Worm (Caenorhabditis elegans) whole organism, young adult: Measurements from ENCODE around the gene bath-42.

Source experiments
- B0035.1 ChIP-seq: sonication (generic microtip); optimal IDR thresholded peaks from 2 replicates; lab custom pipeline; 2016; ENCODE audit warnings: missing genetic modification characterization, mild to moderate bottlenecking, missing compliant biosample characterization, missing genotype, missing genetic modification reagents
- B0336.3 ChIP-seq: fragments of 200-800 bp; sonication (Bioruptor generic); IDR thresholded peaks from 2 replicates; pipeline ENCODE4 v1.3.6; 2022; ENCODE audit warnings: missing genetic modification characterization, missing compliant biosample characterization
- C17E4.6 ChIP-seq: fragments of 200-800 bp; sonication (Bioruptor generic); IDR thresholded peaks from 2 replicates; pipeline ENCODE4 v1.3.6; 2022; ENCODE audit warnings: missing genetic modification reagents, missing genetic modification characterization, missing compliant biosample characterization
- D2030.7 ChIP-seq: fragments of 200-800 bp; sonication (Bioruptor generic); IDR thresholded peaks from 2 replicates; pipeline ENCODE4 v1.3.6; 2022; ENCODE audit warnings: missing genetic modification reagents, missing genetic modification characterization, missing compliant biosample characterization
- F22D6.2 ChIP-seq: sonication (generic microtip); optimal IDR thresholded peaks from 2 replicates; lab custom pipeline; 2016; ENCODE audit warnings: mild to moderate bottlenecking, missing genetic modification characterization, missing compliant biosample characterization
- F33H1.4 ChIP-seq: fragments of 200-800 bp; sonication (Bioruptor generic); IDR thresholded peaks from 2 replicates; pipeline ENCODE4 v1.3.6; 2022; ENCODE audit warnings: missing genetic modification reagents, missing genetic modification characterization, missing compliant biosample characterization
- F39B2.1 ChIP-seq: fragments of 200-800 bp; sonication (Bioruptor generic); IDR thresholded peaks from 2 replicates; pipeline ENCODE4 v1.3.6; 2022; ENCODE audit warnings: missing genetic modification reagents, missing genetic modification characterization, missing compliant biosample characterization
- F49E8.2 ChIP-seq: sonication (generic microtip); optimal IDR thresholded peaks from 3 replicates; lab custom pipeline; 2017; ENCODE audit warnings: missing genetic modification characterization, mild to moderate bottlenecking, missing compliant biosample characterization, antibody characterized with exemption, moderate library complexity; ENCODE audit not compliant: insufficient read depth
- F57A8.1 ChIP-seq: fragments of 200-800 bp; sonication (Bioruptor generic); optimal IDR thresholded peaks from 2 replicates; lab custom pipeline; 2018; ENCODE audit warnings: mild to moderate bottlenecking, missing genetic modification characterization, moderate library complexity, missing compliant biosample characterization
- Y56A3A.18 ChIP-seq: fragments of 200-800 bp; sonication (Bioruptor generic); IDR thresholded peaks from 2 replicates; pipeline ENCODE4 v1.3.6; 2022; ENCODE audit warnings: missing genetic modification reagents, missing genetic modification characterization, missing compliant biosample characterization
- Y79H2A.3 ChIP-seq: fragments of 200-800 bp; sonication (Bioruptor generic); conservative IDR thresholded peaks from 2 replicates; pipeline ENCODE4 v1.3.6; 2022; ENCODE audit warnings: missing genetic modification reagents, missing genetic modification characterization, missing compliant biosample characterization
- Y95B8A.8 ChIP-seq: fragments of 200-800 bp; sonication (Bioruptor generic); IDR thresholded peaks from 2 replicates; pipeline ENCODE4 v1.3.6; 2022; ENCODE audit warnings: missing genetic modification reagents, missing genetic modification characterization, missing compliant biosample characterization
- ama-1 ChIP-seq, 3 experiments: fragments of 150-350 bp in 1 of 3; sonication (generic microtip) in 2 of 3; optimal IDR thresholded peaks; 2 replicates each; lab custom pipeline; 2014 to 2018; ENCODE audit warnings: missing biosample characterization in 2 of 3, missing genetic modification characterization in 2 of 3, missing genetic modification reagents in 2 of 3
- athp-1 ChIP-seq: sonication (generic microtip); optimal IDR thresholded peaks from 2 replicates; lab custom pipeline; 2017; ENCODE audit warnings: mild to moderate bottlenecking, missing genetic modification characterization, missing compliant biosample characterization
- attf-5 ChIP-seq: fragments of 200-800 bp; sonication (Bioruptor generic); optimal IDR thresholded peaks from 2 replicates; lab custom pipeline; 2018; ENCODE audit warnings: mild to moderate bottlenecking, missing genetic modification characterization, missing compliant biosample characterization
- attf-6 ChIP-seq: fragments of 200-800 bp; sonication (Bioruptor generic); IDR thresholded peaks from 2 replicates; pipeline ENCODE4 v1.3.6; 2022; ENCODE audit warnings: missing genetic modification reagents, missing genetic modification characterization, missing compliant biosample characterization
- cebp-1 ChIP-seq, 2 experiments: fragments of 200-800 bp in 1 of 2; sonication (Bioruptor generic) in 1 of 2; sonication (generic microtip) in 1 of 2; IDR thresholded peaks in 1 of 2; optimal IDR thresholded peaks in 1 of 2; 2 replicates each; pipeline versions ENCODE4 v1.3.6 to Lab custom; 2017 to 2022; ENCODE audit warnings: missing compliant biosample characterization in 2 of 2, missing genetic modification characterization in 2 of 2, mild to moderate bottlenecking in 1 of 2, missing genetic modification reagents in 1 of 2, moderate library complexity in 1 of 2
- cebp-2 ChIP-seq: fragments of 200-800 bp; sonication (Bioruptor generic); IDR thresholded peaks from 2 replicates; pipeline ENCODE4 v1.3.6; 2022; ENCODE audit warnings: missing genetic modification characterization, missing compliant biosample characterization
- ceh-100 ChIP-seq: fragments of 200-800 bp; sonication (Bioruptor generic); IDR thresholded peaks from 2 replicates; pipeline ENCODE4 v1.3.6; 2022; ENCODE audit warnings: missing genetic modification reagents, missing genetic modification characterization, missing compliant biosample characterization
- dpff-1 ChIP-seq: sonication (generic microtip); optimal IDR thresholded peaks from 2 replicates; lab custom pipeline; 2017; ENCODE audit warnings: mild to moderate bottlenecking, missing genetic modification characterization, missing compliant biosample characterization
- egl-18 ChIP-seq: fragments of 200-800 bp; sonication (Bioruptor generic); IDR thresholded peaks from 2 replicates; pipeline ENCODE4 v1.3.6; 2022; ENCODE audit warnings: missing genetic modification reagents, missing genetic modification characterization, missing compliant biosample characterization
- ekl-4 ChIP-seq: fragments of 200-800 bp; sonication (Bioruptor generic); IDR thresholded peaks from 2 replicates; pipeline ENCODE4 v1.3.6; 2022; ENCODE audit warnings: missing genetic modification reagents, missing genetic modification characterization, missing compliant biosample characterization
- him-1 ChIP-seq: sonication (generic microtip); optimal IDR thresholded peaks from 2 replicates; lab custom pipeline; 2016; ENCODE audit warnings: missing genotype, missing genetic modification reagents, missing genetic modification characterization, missing compliant biosample characterization
- hmg-20 ChIP-seq: fragments of 200-800 bp; sonication (Bioruptor generic); IDR thresholded peaks from 2 replicates; pipeline ENCODE4 v1.3.6; 2022; ENCODE audit warnings: missing genetic modification reagents, missing genetic modification characterization, missing compliant biosample characterization
- hrde-1 ChIP-seq: sonication (generic microtip); optimal IDR thresholded peaks from 2 replicates; lab custom pipeline; 2016; ENCODE audit warnings: missing genetic modification characterization, mild to moderate bottlenecking, missing compliant biosample characterization, moderate library complexity, missing genotype, missing genetic modification reagents, borderline replicate concordance
- let-607 ChIP-seq, 2 experiments: fragments of 200-800 bp in 1 of 2; sonication (Bioruptor generic) in 1 of 2; sonication (generic microtip) in 1 of 2; optimal IDR thresholded peaks; 2 replicates each; lab custom pipeline; 2016 to 2018; ENCODE audit warnings: mild to moderate bottlenecking in 2 of 2, missing compliant biosample characterization in 2 of 2, missing genetic modification characterization in 2 of 2, moderate library complexity in 2 of 2, missing genotype in 1 of 2
- lin-26 ChIP-seq: fragments of 200-800 bp; sonication (Bioruptor generic); IDR thresholded peaks from 2 replicates; pipeline ENCODE4 v1.3.6; 2022; ENCODE audit warnings: missing genetic modification reagents, missing genetic modification characterization, missing compliant biosample characterization
- lin-54 ChIP-seq: fragments of 200-800 bp; sonication (Bioruptor generic); optimal IDR thresholded peaks from 2 replicates; lab custom pipeline; 2018; ENCODE audit warnings: mild to moderate bottlenecking, missing genetic modification characterization, missing compliant biosample characterization
- madf-3 ChIP-seq: fragments of 200-800 bp; sonication (Bioruptor generic); IDR thresholded peaks from 2 replicates; pipeline ENCODE4 v1.3.6; 2022; ENCODE audit warnings: missing genetic modification reagents, missing genetic modification characterization, missing compliant biosample characterization
- madf-6 ChIP-seq: fragments of 200-800 bp; sonication (Bioruptor generic); IDR thresholded peaks from 2 replicates; pipeline ENCODE4 v1.3.6; 2022; ENCODE audit warnings: missing genetic modification reagents, missing genetic modification characterization, missing compliant biosample characterization
- madf-8 ChIP-seq: fragments of 200-800 bp; sonication (Bioruptor generic); conservative IDR thresholded peaks from 2 replicates; pipeline ENCODE4 v1.3.6; 2022; ENCODE audit warnings: missing genetic modification reagents, missing genetic modification characterization, missing compliant biosample characterization
- mcd-1 ChIP-seq: fragments of 200-800 bp; sonication (Bioruptor generic); IDR thresholded peaks from 2 replicates; pipeline ENCODE4 v1.3.6; 2022; ENCODE audit warnings: missing genetic modification reagents, missing genetic modification characterization, missing compliant biosample characterization
- nfya-2 ChIP-seq: fragments of 200-800 bp; sonication (Bioruptor generic); IDR thresholded peaks from 2 replicates; pipeline ENCODE4 v1.3.6; 2022; ENCODE audit warnings: missing genetic modification reagents, missing genetic modification characterization, missing compliant biosample characterization
- nfyb-1 ChIP-seq: fragments of 200-800 bp; sonication (Bioruptor generic); IDR thresholded peaks from 2 replicates; pipeline ENCODE4 v1.3.6; 2022; ENCODE audit warnings: missing genetic modification reagents, missing genetic modification characterization, missing compliant biosample characterization
- rcor-1 ChIP-seq: fragments of 200-800 bp; sonication (Bioruptor generic); IDR thresholded peaks from 2 replicates; pipeline ENCODE4 v1.3.6; 2022; ENCODE audit warnings: missing genetic modification reagents, missing genetic modification characterization, missing compliant biosample characterization
- rec-8 ChIP-seq, 2 experiments: sonication (generic microtip); optimal IDR thresholded peaks; 2 replicates each; lab custom pipeline; 2016; ENCODE audit warnings: mild to moderate bottlenecking in 2 of 2, missing genetic modification characterization in 2 of 2, missing genetic modification reagents in 2 of 2, missing genotype in 2 of 2, missing biosample characterization in 1 of 2, missing compliant biosample characterization in 1 of 2, moderate library complexity in 1 of 2
- rpc-1 ChIP-seq, 2 experiments: fragments of 150-350 bp in 1 of 2; sonication (generic microtip) in 1 of 2; optimal IDR thresholded peaks; 2 replicates each; lab custom pipeline; 2014 to 2018; ENCODE audit warnings: missing biosample characterization in 1 of 2, missing genetic modification characterization in 1 of 2, missing genetic modification reagents in 1 of 2, missing genotype in 1 of 2
- snpc-3.4 ChIP-seq: sonication (generic microtip); optimal IDR thresholded peaks from 2 replicates; lab custom pipeline; 2017; ENCODE audit warnings: missing genetic modification characterization, mild to moderate bottlenecking, missing compliant biosample characterization, antibody characterized with exemption, moderate library complexity, missing genotype, missing genetic modification reagents
- snpc-4 ChIP-seq, 5 experiments: fragments of 150-350 bp in 1 of 5; sonication (generic microtip) in 4 of 5; optimal IDR thresholded peaks; 2 replicates each; lab custom pipeline; 2014 to 2018; ENCODE audit warnings: missing genetic modification characterization in 5 of 5, missing biosample characterization in 3 of 5, antibody characterized with exemption in 2 of 5, mild to moderate bottlenecking in 2 of 5, missing compliant biosample characterization in 2 of 5, missing genotype in 2 of 5, moderate library complexity in 2 of 5, missing genetic modification reagents in 1 of 5
- somi-1 ChIP-seq: fragments of 200-800 bp; sonication (Bioruptor generic); optimal IDR thresholded peaks from 2 replicates; lab custom pipeline; 2018; ENCODE audit warnings: mild to moderate bottlenecking, missing genetic modification characterization, missing compliant biosample characterization
- tbp1 ChIP-seq: fragments of 200-800 bp; sonication (Bioruptor generic); optimal IDR thresholded peaks from 2 replicates; lab custom pipeline; 2018; ENCODE audit warnings: mild to moderate bottlenecking, missing genetic modification characterization, missing compliant biosample characterization
- tlf-1 ChIP-seq: fragments of 200-800 bp; sonication (Bioruptor generic); optimal IDR thresholded peaks from 2 replicates; lab custom pipeline; 2018; ENCODE audit warnings: mild to moderate bottlenecking, missing genetic modification characterization, missing compliant biosample characterization
- ztf-18 ChIP-seq: sonication (generic microtip); optimal IDR thresholded peaks from 2 replicates; lab custom pipeline; 2016; ENCODE audit warnings: missing genotype, mild to moderate bottlenecking, missing genetic modification characterization, missing compliant biosample characterization
- ztf-6 ChIP-seq: fragments of 200-800 bp; sonication (Bioruptor generic); IDR thresholded peaks from 2 replicates; pipeline ENCODE4 v1.3.6; 2022; ENCODE audit warnings: missing genetic modification reagents, missing genetic modification characterization, missing compliant biosample characterization

Gene bath-42

ce11 chrIII:8129195-8129594, 34.0 kb downstream of the bath-42 start:
- TF ChIP-seq rpc-1 (optimal IDR thresholded peaks at IDR 0.05; lab: Kevin White, UChicago) (no peak), rpc-1 (tag; optimal IDR thresholded peaks at IDR 0.05; lab: Kevin White, UChicago) (no peak), D2030.7 (GFP tag; lab: Robert Waterston, UW) (peak; percentile 34; the same call in 1 of the 2 replicates), cebp-1 (GFP tag; IDR thresholded peaks at IDR 0.05; lab: Robert Waterston, UW) (no peak), cebp-1 (tag; optimal IDR thresholded peaks at IDR 0.05; lab: Kevin White, UChicago) (peak; percentile 6), snpc-3.4 (tag; lab: Kevin White, UChicago) (peak; percentile 4), nfyb-1 (GFP tag; lab: Robert Waterston, UW) (peak; percentile 50; the same call in 1 of the 2 replicates), lin-54 (GFP tag; lab: Kevin White, UChicago) (peak; percentile 37), B0336.3 (GFP tag; lab: Robert Waterston, UW) (peak; percentile 64; the same call in 1 of the 2 replicates), C17E4.6 (peak; percentile 31; the same call in 1 of the 2 replicates), madf-6 (GFP tag; lab: Robert Waterston, UW) (peak; percentile 73), dpff-1 (tag; lab: Kevin White, UChicago) (no peak), Y79H2A.3 (no peak), cebp-2 (GFP tag; lab: Robert Waterston, UW) (no peak), attf-6 (peak; percentile 62; the same call in 1 of the 2 replicates), rcor-1 (peak; percentile 68; the same call in 1 of the 2 replicates), hmg-20 (0 out of 2 replicates have a peak, but pooled peaks have one; percentile 18), mcd-1 (GFP tag; lab: Robert Waterston, UW) (0 out of 2 replicates have a peak, but pooled peaks have one; percentile 9), nfya-2 (GFP tag; lab: Robert Waterston, UW) (0 out of 2 replicates have a peak, but pooled peaks have one; percentile 12), somi-1 (GFP tag; lab: Kevin White, UChicago) (no peak), tlf-1 (GFP tag; lab: Kevin White, UChicago) (peak; percentile 39), lin-26 (peak; percentile 58; the same call in 1 of the 2 replicates), ama-1 (optimal IDR thresholded peaks at IDR 0.05; lab: Kevin White, UChicago) (no peak), ama-1 (GFP tag; optimal IDR thresholded peaks at IDR 0.05; lab: Kevin White, UChicago) (peak in 1 of 2 experiments; percentile 35), F57A8.1 (GFP tag; lab: Kevin White, UChicago) (no peak), ztf-6 (GFP tag; lab: Robert Waterston, UW) (no peak), rec-8 (tag; optimal IDR thresholded peaks at IDR 0.05; lab: Kevin White, UChicago) (peak in 1 of 2 experiments; percentile 5), egl-18 (GFP tag; lab: Robert Waterston, UW) (no peak), ceh-100 (GFP tag; lab: Robert Waterston, UW) (peak; percentile 20; the same call in 1 of the 2 replicates), let-607 (tag; optimal IDR thresholded peaks at IDR 0.05; lab: Kevin White, UChicago) (no peak), Y56A3A.18 (GFP tag; lab: Robert Waterston, UW) (0 out of 2 replicates have a peak, but pooled peaks have one; percentile 54), attf-5 (GFP tag; lab: Kevin White, UChicago) (no peak), madf-8 (GFP tag; lab: Robert Waterston, UW) (0 out of 2 replicates have a peak, but pooled peaks have one; percentile 9), hrde-1 (peak; percentile 83), F39B2.1 (GFP tag; lab: Robert Waterston, UW) (peak; percentile 78; the same call in 1 of the 2 replicates), ztf-18 (peak; percentile 8), B0035.1 (tag; lab: Kevin White, UChicago) (no peak), ekl-4 (GFP tag; lab: Robert Waterston, UW) (peak; percentile 79), madf-3 (peak; percentile 74; the same call in 1 of the 2 replicates), tbp1 (GFP tag; lab: Kevin White, UChicago) (peak; percentile 32), F33H1.4 (GFP tag; lab: Robert Waterston, UW) (peak; percentile 57), F49E8.2 (tag; lab: Kevin White, UChicago) (peak; percentile 67), snpc-4 (GFP tag; optimal IDR thresholded peaks at IDR 0.05; lab: Kevin White, UChicago) (no peak), snpc-4 (tag; optimal IDR thresholded peaks at IDR 0.05; lab: Kevin White, UChicago) (peak in 2 of 4 experiments; percentile 8 to 29), F22D6.2 (tag; lab: Kevin White, UChicago) (no peak), athp-1 (tag; lab: Kevin White, UChicago) (peak; percentile 56), Y95B8A.8 (GFP tag; lab: Robert Waterston, UW) (no peak), him-1 (tag; lab: Kevin White, UChicago) (peak; percentile 67)
